Fruit fly (Drosophila melanogaster) whole organism, embryonic: ENCODE results near the gene CG12659.

Experiments
- Bgb ChIP-seq: fragments of 200-800 bp; sonication (Bioruptor generic); IDR thresholded peaks from 2 replicates; pipeline ENCODE4 v1.3.6; 2022; ENCODE audit warnings: missing biosample characterization, missing genetic modification characterization; ENCODE audit not compliant: partially characterized antibody
- CG1024 ChIP-seq: fragments of 200-800 bp; sonication (Bioruptor generic); IDR thresholded peaks from 2 replicates; pipeline ENCODE4 v1.3.6; 2022; ENCODE audit warnings: missing biosample characterization, missing genetic modification characterization
- CG12391 ChIP-seq: fragments of 200-800 bp; sonication (Bioruptor generic); optimal IDR thresholded peaks from 3 replicates; lab custom pipeline; 2018; ENCODE audit warnings: missing biosample characterization, mild to moderate bottlenecking, missing genetic modification characterization, moderate library complexity
- CG13287 ChIP-seq: fragments of 200-800 bp; sonication (Bioruptor generic); IDR thresholded peaks from 2 replicates; pipeline ENCODE4 v1.3.6; 2022; ENCODE audit warnings: missing biosample characterization, missing genetic modification characterization; ENCODE audit not compliant: partially characterized antibody
- CG13424 ChIP-seq: fragments of 200-800 bp; sonication (Bioruptor generic); optimal IDR thresholded peaks from 2 replicates; lab custom pipeline; 2019; ENCODE audit warnings: missing biosample characterization, mild to moderate bottlenecking, missing genetic modification characterization, moderate library complexity
- CG15601 ChIP-seq: fragments of 200-800 bp; sonication (Bioruptor generic); optimal IDR thresholded peaks from 3 replicates; lab custom pipeline; 2019; ENCODE audit warnings: missing biosample characterization, mild to moderate bottlenecking, missing genetic modification characterization, moderate library complexity
- CG2120 ChIP-seq: fragments of 200-800 bp; sonication (Bioruptor generic); optimal IDR thresholded peaks from 3 replicates; lab custom pipeline; 2016; ENCODE audit warnings: missing biosample characterization, missing genetic modification characterization
- CG30403 ChIP-seq: fragments of 200-800 bp; sonication (Bioruptor generic); optimal IDR thresholded peaks from 3 replicates; lab custom pipeline; 2016; ENCODE audit warnings: missing biosample characterization, missing genetic modification characterization
- CG33557 ChIP-seq: fragments of 200-800 bp; sonication (Bioruptor generic); optimal IDR thresholded peaks from 2 replicates; lab custom pipeline; 2019; ENCODE audit warnings: missing biosample characterization, mild to moderate bottlenecking, missing genetic modification characterization, moderate library complexity
- CG4328 ChIP-seq: fragments of 200-800 bp; sonication (Bioruptor generic); optimal IDR thresholded peaks from 3 replicates; lab custom pipeline; 2017; ENCODE audit warnings: missing biosample characterization, missing genetic modification reagents, missing genetic modification characterization
- CG7745 ChIP-seq: fragments of 200-800 bp; sonication (Bioruptor generic); optimal IDR thresholded peaks from 2 replicates; lab custom pipeline; 2018; ENCODE audit warnings: missing biosample characterization, mild to moderate bottlenecking, missing genetic modification characterization, moderate library complexity
- CG7839 ChIP-seq: fragments of 200-800 bp; sonication (Bioruptor generic); optimal IDR thresholded peaks from 3 replicates; lab custom pipeline; 2018; ENCODE audit warnings: missing biosample characterization, mild to moderate bottlenecking, missing genetic modification characterization, moderate library complexity
- CG9932 ChIP-seq: fragments of 200-800 bp; sonication (Bioruptor generic); IDR thresholded peaks from 2 replicates; pipeline ENCODE4 v1.3.6; 2022; ENCODE audit warnings: missing biosample characterization, missing genetic modification characterization
- CoRest ChIP-seq: fragments of 200-800 bp; sonication (Bioruptor generic); optimal IDR thresholded peaks from 3 replicates; lab custom pipeline; 2018; ENCODE audit warnings: missing biosample characterization, mild to moderate bottlenecking, missing genetic modification characterization, moderate library complexity
- Dfd ChIP-seq, 2 experiments: fragments of >200 bp; optimal IDR thresholded peaks; 2 replicates each; lab custom pipeline; 2017; ENCODE audit warnings: missing biosample characterization in 2 of 2, missing genetic modification characterization in 2 of 2
- Dp ChIP-seq: fragments of 200-800 bp; sonication (Bioruptor generic); optimal IDR thresholded peaks from 2 replicates; lab custom pipeline; 2018; ENCODE audit warnings: missing biosample characterization, mild to moderate bottlenecking, missing genetic modification characterization, moderate library complexity
- Dref ChIP-seq: fragments of 200-800 bp; sonication (Bioruptor generic); IDR thresholded peaks from 2 replicates; pipeline ENCODE4 v1.3.6; 2022; ENCODE audit warnings: missing biosample characterization, missing genetic modification characterization
- Fer2 ChIP-seq: fragments of 200-800 bp; sonication (Bioruptor generic); optimal IDR thresholded peaks from 2 replicates; lab custom pipeline; 2018; ENCODE audit warnings: missing biosample characterization, mild to moderate bottlenecking, missing genetic modification characterization, moderate library complexity
- HLH4C ChIP-seq: fragments of 200-800 bp; sonication (Bioruptor generic); IDR thresholded peaks from 3 replicates; pipeline ENCODE4 v1.3.6; 2022; ENCODE audit warnings: missing biosample characterization, missing genetic modification characterization; ENCODE audit not compliant: partially characterized antibody
- Hey ChIP-seq: fragments of 200-800 bp; sonication (Bioruptor generic); optimal IDR thresholded peaks from 3 replicates; lab custom pipeline; 2018; ENCODE audit warnings: missing biosample characterization, mild to moderate bottlenecking, missing genetic modification characterization
- Lhr ChIP-seq: fragments of 200-800 bp; sonication (Bioruptor generic); optimal IDR thresholded peaks from 3 replicates; lab custom pipeline; 2017; ENCODE audit warnings: mild to moderate bottlenecking, missing biosample characterization, missing genetic modification reagents, missing genetic modification characterization
- Lpt ChIP-seq: fragments of >200 bp; optimal IDR thresholded peaks from 2 replicates; lab custom pipeline; 2018; ENCODE audit warnings: missing biosample characterization, missing genetic modification characterization
- Med ChIP-seq: fragments of 200-800 bp; sonication (Bioruptor generic); peaks from one replicate; lab custom pipeline; 2016; ENCODE audit warnings: missing biosample characterization, missing genetic modification characterization, mild to moderate bottlenecking, inconsistent platforms, moderate library complexity
- Mrtf ChIP-seq: fragments of 200-800 bp; sonication (Bioruptor generic); IDR thresholded peaks from 3 replicates; pipeline ENCODE4 v1.3.6; 2022; ENCODE audit warnings: missing biosample characterization, missing genetic modification characterization
- Nf-YC ChIP-seq: fragments of 200-800 bp; optimal IDR thresholded peaks from 3 replicates; lab custom pipeline; 2019; ENCODE audit warnings: missing biosample characterization, mild to moderate bottlenecking, missing genetic modification characterization, moderate library complexity
- Oli ChIP-seq: fragments of 200-800 bp; sonication (Bioruptor generic); optimal IDR thresholded peaks from 2 replicates; lab custom pipeline; 2018; ENCODE audit warnings: missing biosample characterization, mild to moderate bottlenecking, missing genetic modification characterization, moderate library complexity
- Scr ChIP-seq: fragments of 200-800 bp; sonication (Bioruptor generic); IDR thresholded peaks from 2 replicates; pipeline ENCODE4 v1.3.6; 2022; ENCODE audit warnings: missing biosample characterization, missing genetic modification characterization; ENCODE audit not compliant: partially characterized antibody
- Sin3A ChIP-seq: fragments of >200 bp; optimal IDR thresholded peaks from 2 replicates; lab custom pipeline; 2018
- Sry-δ ChIP-seq: fragments of 200-800 bp; sonication (Bioruptor generic); optimal IDR thresholded peaks from 2 replicates; lab custom pipeline; 2016; ENCODE audit warnings: missing biosample characterization, missing genetic modification characterization
- ash1 ChIP-seq: fragments of 200-800 bp; sonication (Bioruptor generic); optimal IDR thresholded peaks from 2 replicates; lab custom pipeline; 2018; ENCODE audit warnings: missing biosample characterization, mild to moderate bottlenecking, missing genetic modification characterization
- ato ChIP-seq: fragments of 200-800 bp; sonication (Bioruptor generic); IDR thresholded peaks from 2 replicates; pipeline ENCODE4 v1.3.6; 2022; ENCODE audit warnings: missing biosample characterization, missing genetic modification characterization; ENCODE audit not compliant: partially characterized antibody
- ems ChIP-seq: fragments of 200-800 bp; sonication (Bioruptor generic); optimal IDR thresholded peaks from 3 replicates; lab custom pipeline; 2016; ENCODE audit warnings: missing biosample characterization, missing genetic modification characterization
- hbn ChIP-seq: fragments of 200-800 bp; sonication (Bioruptor generic); IDR thresholded peaks from 2 replicates; pipeline ENCODE4 v1.3.6; 2022; ENCODE audit warnings: missing biosample characterization, missing genetic modification characterization; ENCODE audit not compliant: partially characterized antibody
- inv ChIP-seq: fragments of 200-800 bp; sonication (Bioruptor generic); IDR thresholded peaks from 2 replicates; pipeline ENCODE4 v1.3.6; 2022; ENCODE audit warnings: missing biosample characterization, missing genetic modification characterization; ENCODE audit not compliant: partially characterized antibody
- lilli ChIP-seq: fragments of 200-800 bp; sonication (Bioruptor generic); optimal IDR thresholded peaks from 3 replicates; lab custom pipeline; 2016; ENCODE audit warnings: missing biosample characterization, missing genetic modification characterization
- nerfin-2 ChIP-seq: fragments of 200-800 bp; sonication (Bioruptor generic); IDR thresholded peaks from 2 replicates; pipeline ENCODE4 v1.3.6; 2022; ENCODE audit warnings: missing biosample characterization, missing genetic modification characterization; ENCODE audit not compliant: partially characterized antibody
- nmo ChIP-seq: fragments of 200-800 bp; sonication (Bioruptor generic); optimal IDR thresholded peaks from 2 replicates; lab custom pipeline; 2018; ENCODE audit warnings: missing biosample characterization, mild to moderate bottlenecking, missing genetic modification characterization, moderate library complexity
- pfk ChIP-seq: fragments of 200-800 bp; sonication (Bioruptor generic); optimal IDR thresholded peaks from 2 replicates; lab custom pipeline; 2018; ENCODE audit warnings: missing biosample characterization, mild to moderate bottlenecking, missing genetic modification characterization, moderate library complexity
- pros ChIP-seq: fragments of 200-800 bp; sonication (Bioruptor generic); optimal IDR thresholded peaks from 3 replicates; lab custom pipeline; 2019; ENCODE audit warnings: missing biosample characterization, mild to moderate bottlenecking, missing genetic modification characterization, moderate library complexity
- pzg ChIP-seq: fragments of 200-800 bp; sonication (Bioruptor generic); optimal IDR thresholded peaks from 3 replicates; lab custom pipeline; 2018; ENCODE audit warnings: missing biosample characterization, mild to moderate bottlenecking, missing genetic modification characterization, moderate library complexity
- row ChIP-seq: fragments of 200-800 bp; sonication (Bioruptor generic); IDR thresholded peaks from 3 replicates; pipeline ENCODE4 v1.3.6; 2022; ENCODE audit warnings: missing biosample characterization, missing genetic modification characterization
- sens ChIP-seq: fragments of 200-800 bp; sonication (Bioruptor generic); peaks from one replicate; lab custom pipeline; 2016; ENCODE audit warnings: missing biosample characterization, missing genetic modification characterization
- slou ChIP-seq: fragments of 200-800 bp; sonication (Bioruptor generic); optimal IDR thresholded peaks from 3 replicates; lab custom pipeline; 2016; ENCODE audit warnings: missing biosample characterization, missing genetic modification characterization
- sob ChIP-seq: fragments of 200-800 bp; sonication (Bioruptor generic); IDR thresholded peaks from 2 replicates; pipeline ENCODE4 v1.3.6; 2022; ENCODE audit warnings: missing biosample characterization, missing genetic modification characterization
- ssp ChIP-seq: fragments of 200-800 bp; sonication (Bioruptor generic); IDR thresholded peaks from 2 replicates; pipeline ENCODE4 v1.3.6; 2022; ENCODE audit warnings: missing biosample characterization, missing genetic modification characterization
- sug ChIP-seq: fragments of 200-800 bp; optimal IDR thresholded peaks from 2 replicates; lab custom pipeline; 2019; ENCODE audit warnings: missing biosample characterization, mild to moderate bottlenecking, missing genetic modification characterization, moderate library complexity
- tna ChIP-seq: fragments of 200-800 bp; sonication (Bioruptor generic); IDR thresholded peaks from 2 replicates; pipeline ENCODE4 v1.3.6; 2022; ENCODE audit warnings: missing biosample characterization, missing genetic modification characterization; ENCODE audit not compliant: partially characterized antibody
- trem ChIP-seq: fragments of 200-800 bp; optimal IDR thresholded peaks from 3 replicates; lab custom pipeline; 2019; ENCODE audit warnings: missing biosample characterization, mild to moderate bottlenecking, missing genetic modification characterization, moderate library complexity
- zen2 ChIP-seq: fragments of 200-800 bp; sonication (Bioruptor generic); IDR thresholded peaks from 3 replicates; pipeline ENCODE4 v1.3.6; 2022; ENCODE audit warnings: missing biosample characterization, missing genetic modification characterization; ENCODE audit not compliant: partially characterized antibody

CG12659 gene

dm6 chrX:8591685-8592127 is at the start of gene CG12659, which contains the start of gene Crag:
Gene CG12659 (minus strand): TSS chrX:8591729.
Gene Crag (plus strand): TSS chrX:8592031.
- TF ChIP-seq zen2 (peak; percentile 35; the same call in 1 of the 3 replicates), CG1024 (no peak), nmo (GFP tag; lab: Kevin White, UChicago) (peak; percentile 28), inv (GFP tag; lab: Robert Waterston, UW) (peak; percentile 39; the same call in 1 of the 2 replicates), Lpt (GFP tag; lab: Kevin White, UChicago) (no peak), slou (peak; percentile 1), pfk (GFP tag; lab: Kevin White, UChicago) (peak; percentile 87), ash1 (GFP tag; lab: Kevin White, UChicago) (no peak), Scr (peak; percentile 71), CG7745 (tag; lab: Kevin White, UChicago) (no peak), Bgb (peak; percentile 53; the same call in 1 of the 2 replicates), CG13424 (peak; percentile 9), sug (tag; lab: Kevin White, UChicago) (peak; percentile 0), Dfd (GFP tag; optimal IDR thresholded peaks at IDR 0.05; lab: Kevin White, UChicago) (no peak), Dref (GFP tag; lab: Robert Waterston, UW) (peak; percentile 63), CG12391 (tag; lab: Kevin White, UChicago) (peak; percentile 26), CG13287 (peak; percentile 70), CG33557 (GFP tag; lab: Kevin White, UChicago) (no peak), CG15601 (tag; lab: Kevin White, UChicago) (no peak), Sry-δ (GFP tag; lab: Kevin White, UChicago) (peak; percentile 86), Lhr (peak; percentile 41), HLH4C (GFP tag; lab: Robert Waterston, UW) (peak; percentile 84), Mrtf (GFP tag; lab: Robert Waterston, UW) (no peak), tna (GFP tag; lab: Robert Waterston, UW) (peak; percentile 52; the same call in 1 of the 2 replicates), ato (GFP tag; lab: Robert Waterston, UW) (0 out of 2 replicates have a peak, but pooled peaks have one; percentile 19), trem (peak; percentile 32), Oli (tag; lab: Kevin White, UChicago) (no peak), CG9932 (peak; percentile 47), sob (GFP tag; lab: Robert Waterston, UW) (no peak), sens (GFP tag; lab: Kevin White, UChicago) (peak; percentile 89), Hey (no peak), CG4328 (GFP tag; lab: Kevin White, UChicago) (no peak), Fer2 (no peak), CG2120 (GFP tag; lab: Kevin White, UChicago) (peak; percentile 40), nerfin-2 (GFP tag; lab: Robert Waterston, UW) (peak; percentile 70), row (GFP tag; lab: Robert Waterston, UW) (peak; percentile 59), CG7839 (no peak), pzg (GFP tag; lab: Kevin White, UChicago) (peak; percentile 33), pros (GFP tag; lab: Kevin White, UChicago) (no peak), ssp (0 out of 2 replicates have a peak, but pooled peaks have one; percentile 19), lilli (GFP tag; lab: Kevin White, UChicago) (peak; percentile 36), Sin3A (lab: Kevin White, UChicago) (peak; percentile 59), Med (GFP tag; lab: Kevin White, UChicago) (peak; percentile 71), Dp (GFP tag; lab: Kevin White, UChicago) (peak; percentile 16), CoRest (tag; lab: Kevin White, UChicago) (peak; percentile 36), hbn (GFP tag; lab: Robert Waterston, UW) (peak; percentile 37; the same call in 1 of the 2 replicates), Nf-YC (tag; lab: Kevin White, UChicago) (peak; percentile 39), ems (GFP tag; lab: Kevin White, UChicago) (no peak), CG30403 (GFP tag; lab: Kevin White, UChicago) (peak; percentile 32)
